Fruit fly (Drosophila melanogaster): ENCODE results near the gene CG9452.
A peak's percentile ranks its signal among the peaks of the same experiment; 100 is the strongest.

CG9452 gene

dm6 chr3L:19525736-19526135 lies 22.1 kb upstream of the CG9452 start:
- TF ChIP-seq D1 (tag; optimal IDR thresholded peaks at IDR 0.05): no peak
- no peak for TF ChIP-seq CG8159 (tag; optimal IDR thresholded peaks at IDR 0.05)
- TF ChIP-seq gl (tag; optimal IDR thresholded peaks at IDR 0.05): no peak
- TF ChIP-seq CG9948 (tag; optimal IDR thresholded peaks at IDR 0.05): no peak
- no peak for TF ChIP-seq Pif1A (GFP tag; optimal IDR thresholded peaks at IDR 0.05)
- no peak for TF ChIP-seq CG34367 (tag; optimal IDR thresholded peaks at IDR 0.05)
- no peak for TF ChIP-seq CG17806 (tag; optimal IDR thresholded peaks at IDR 0.05)
- TF ChIP-seq Pif1B (GFP tag; optimal IDR thresholded peaks at IDR 0.05): no peak
- TF ChIP-seq CG10348 (GFP tag; IDR thresholded peaks at IDR 0.05): no peak
- no peak for TF ChIP-seq CG14655 (GFP tag; optimal IDR thresholded peaks at IDR 0.05)
- TF ChIP-seq EcR (GFP tag; optimal IDR thresholded peaks at IDR 0.05): no peak
- TF ChIP-seq CG13204 (GFP tag; optimal IDR thresholded peaks at IDR 0.05): no peak
- TF ChIP-seq CG8301 (tag; optimal IDR thresholded peaks at IDR 0.05): no peak
- no peak for TF ChIP-seq CG15710 (tag; optimal IDR thresholded peaks at IDR 0.05)
- TF ChIP-seq Snoo (tag; optimal IDR thresholded peaks at IDR 0.05): no peak
- TF ChIP-seq Ets98B (GFP tag; IDR thresholded peaks at IDR 0.05): no peak

dm6 chr3L:19524690-19525089 lies 21.0 kb upstream of the CG9452 start:
- TF ChIP-seq CG14655 (GFP tag; optimal IDR thresholded peaks at IDR 0.05): no peak
- peak; percentile 61 for TF ChIP-seq CG32121 (GFP tag; IDR thresholded peaks at IDR 0.05)
- TF ChIP-seq CG12605 (GFP tag; IDR thresholded peaks at IDR 0.05): no peak
- no peak for TF ChIP-seq D1 (tag; optimal IDR thresholded peaks at IDR 0.05)
- TF ChIP-seq CG10348 (GFP tag; IDR thresholded peaks at IDR 0.05): 0 out of 2 replicates have a peak, but pooled peaks have one; percentile 7
- TF ChIP-seq fd96Ca (GFP tag; IDR thresholded peaks at IDR 0.05): peak; percentile 23; the same call in 1 of the 3 replicates
- no peak for TF ChIP-seq CG13204 (GFP tag; optimal IDR thresholded peaks at IDR 0.05)
- no peak for TF ChIP-seq CG4496 (GFP tag; IDR thresholded peaks at IDR 0.05)
- TF ChIP-seq EcR (GFP tag; optimal IDR thresholded peaks at IDR 0.05): no peak

- no peak for TF ChIP-seq CG13204 (GFP tag; optimal IDR thresholded peaks at IDR 0.05)
- no peak for TF ChIP-seq CG12605 (GFP tag; IDR thresholded peaks at IDR 0.05)
- TF ChIP-seq CG34367 (tag; optimal IDR thresholded peaks at IDR 0.05): no peak
- no peak for TF ChIP-seq rn (GFP tag; IDR thresholded peaks at IDR 0.05)
- TF ChIP-seq CG8159 (tag; optimal IDR thresholded peaks at IDR 0.05): no peak
- no peak for TF ChIP-seq Snoo (tag; optimal IDR thresholded peaks at IDR 0.05)
- TF ChIP-seq CG4496 (GFP tag; IDR thresholded peaks at IDR 0.05): no peak
- TF ChIP-seq CG15710 (tag; optimal IDR thresholded peaks at IDR 0.05): no peak
- TF ChIP-seq Pif1A (GFP tag; optimal IDR thresholded peaks at IDR 0.05): no peak
- no peak for TF ChIP-seq CG9948 (tag; optimal IDR thresholded peaks at IDR 0.05)
- no peak for TF ChIP-seq CG32121 (GFP tag; IDR thresholded peaks at IDR 0.05)
- TF ChIP-seq fd96Ca (GFP tag; IDR thresholded peaks at IDR 0.05): no peak
- TF ChIP-seq Pif1B (GFP tag; optimal IDR thresholded peaks at IDR 0.05): no peak
Observed at dm6 chr3L:19521093-19521492, 17.4 kb upstream of the CG9452 start.

- TF ChIP-seq rn (GFP tag; IDR thresholded peaks at IDR 0.05) (no peak), CG15710 (tag; optimal IDR thresholded peaks at IDR 0.05) (no peak), CG10348 (GFP tag; IDR thresholded peaks at IDR 0.05) (no peak), CG32121 (GFP tag; IDR thresholded peaks at IDR 0.05) (no peak), CG12605 (GFP tag; IDR thresholded peaks at IDR 0.05) (no peak), CG17806 (tag; optimal IDR thresholded peaks at IDR 0.05) (no peak), gl (tag; optimal IDR thresholded peaks at IDR 0.05) (no peak), EcR (GFP tag; optimal IDR thresholded peaks at IDR 0.05) (no peak), Pif1A (GFP tag; optimal IDR thresholded peaks at IDR 0.05) (no peak), Ets98B (GFP tag; IDR thresholded peaks at IDR 0.05) (no peak), CG14655 (GFP tag; optimal IDR thresholded peaks at IDR 0.05) (no peak), CG4496 (GFP tag; IDR thresholded peaks at IDR 0.05) (no peak), CG8159 (tag; optimal IDR thresholded peaks at IDR 0.05) (no peak), Snoo (tag; optimal IDR thresholded peaks at IDR 0.05) (no peak), fd96Ca (GFP tag; IDR thresholded peaks at IDR 0.05) (no peak), D1 (tag; optimal IDR thresholded peaks at IDR 0.05) (no peak), Pif1B (GFP tag; optimal IDR thresholded peaks at IDR 0.05) (no peak), CG8301 (tag; optimal IDR thresholded peaks at IDR 0.05) (no peak)
Observed at dm6 chr3L:19520645-19521044, 17.0 kb upstream of the CG9452 start, which contains the start of gene Cpr76Bc. Gene Cpr76Bc (plus strand): TSS chr3L:19520945.

- TF ChIP-seq gl (tag; optimal IDR thresholded peaks at IDR 0.05) (no peak), Pif1A (GFP tag; optimal IDR thresholded peaks at IDR 0.05) (no peak), EcR (GFP tag; optimal IDR thresholded peaks at IDR 0.05) (no peak), CG17806 (tag; optimal IDR thresholded peaks at IDR 0.05) (no peak), Snoo (tag; optimal IDR thresholded peaks at IDR 0.05) (no peak), CG8159 (tag; optimal IDR thresholded peaks at IDR 0.05) (no peak), rn (GFP tag; IDR thresholded peaks at IDR 0.05) (no peak), D1 (tag; optimal IDR thresholded peaks at IDR 0.05) (no peak), CG34367 (tag; optimal IDR thresholded peaks at IDR 0.05) (no peak), CG14655 (GFP tag; optimal IDR thresholded peaks at IDR 0.05) (no peak)
Observed at dm6 chr3L:19519349-19519748, 15.7 kb upstream of the CG9452 start, which contains the start of gene Cpr76Bb. Gene Cpr76Bb (plus strand): TSS chr3L:19519649.

dm6 chr3L:19518232-19518631 lies 14.6 kb upstream of the CG9452 start, which contains the start of gene Cpr76Ba:
Gene Cpr76Ba (minus strand): TSS chr3L:19518332.
- TF ChIP-seq CG8301 (tag; optimal IDR thresholded peaks at IDR 0.05) (no peak), CG13204 (GFP tag; optimal IDR thresholded peaks at IDR 0.05) (no peak), CG8159 (tag; optimal IDR thresholded peaks at IDR 0.05) (no peak), rn (GFP tag; IDR thresholded peaks at IDR 0.05) (no peak), Ets98B (GFP tag; IDR thresholded peaks at IDR 0.05) (no peak), gl (tag; optimal IDR thresholded peaks at IDR 0.05) (no peak), Pif1B (GFP tag; optimal IDR thresholded peaks at IDR 0.05) (no peak), CG12605 (GFP tag; IDR thresholded peaks at IDR 0.05) (no peak), fd96Ca (GFP tag; IDR thresholded peaks at IDR 0.05) (no peak)
